Fruit fly (Drosophila melanogaster) whole organism, wandering third instar larva: ENCODE data around the gene gogo.

Experiments used
- Abd-B ChIP-seq: fragments of >200 bp; optimal IDR thresholded peaks from 2 replicates; lab custom pipeline; 2017; ENCODE audit warnings: missing biosample characterization, missing genetic modification characterization
- CG32264 ChIP-seq: fragments of 200-800 bp; sonication (Bioruptor generic); optimal IDR thresholded peaks from 2 replicates; lab custom pipeline; 2016; ENCODE audit warnings: missing biosample characterization, missing genetic modification characterization
- CG9705 ChIP-seq: fragments of 200-800 bp; sonication (Bioruptor generic); optimal IDR thresholded peaks from 2 replicates; lab custom pipeline; 2018; ENCODE audit warnings: missing biosample characterization, mild to moderate bottlenecking, missing genetic modification characterization
- Dfd ChIP-seq: fragments of >200 bp; optimal IDR thresholded peaks from 2 replicates; lab custom pipeline; 2017; ENCODE audit warnings: missing biosample characterization, missing genetic modification characterization
- Dif ChIP-seq: fragments of 200-275, 200-300 bp; sonication (Bioruptor generic); optimal IDR thresholded peaks from 2 replicates; lab custom pipeline; 2018; ENCODE audit warnings: missing biosample characterization, missing genetic modification characterization; ENCODE audit not compliant: partially characterized antibody
- GATAd ChIP-seq: sonication (Bioruptor generic); optimal IDR thresholded peaks from 2 replicates; lab custom pipeline; 2016; ENCODE audit warnings: missing biosample characterization, missing genetic modification characterization
- HLH106 ChIP-seq: fragments of 200-800 bp; optimal IDR thresholded peaks from 3 replicates; lab custom pipeline; 2019; ENCODE audit warnings: missing biosample characterization, mild to moderate bottlenecking, missing genetic modification characterization, moderate library complexity
- Hnf4 ChIP-seq: fragments of 200-800 bp; sonication (Bioruptor generic); optimal IDR thresholded peaks from 2 replicates; lab custom pipeline; 2016; ENCODE audit warnings: missing biosample characterization, mild to moderate bottlenecking, missing genetic modification characterization
- Hr78 ChIP-seq: fragments of >200 bp; optimal IDR thresholded peaks from 2 replicates; lab custom pipeline; 2017; ENCODE audit warnings: missing biosample characterization, missing genetic modification characterization
- Hr83 ChIP-seq: fragments of 200-300 bp; sonication (Bioruptor generic); optimal IDR thresholded peaks from 2 replicates; lab custom pipeline; 2016; ENCODE audit warnings: missing biosample characterization, mild to moderate bottlenecking, missing genetic modification characterization, moderate library complexity; ENCODE audit not compliant: poor library complexity, severe bottlenecking
- Jra ChIP-seq: sonication (Bioruptor generic); optimal IDR thresholded peaks from 2 replicates; lab custom pipeline; 2016; ENCODE audit warnings: missing biosample characterization, missing genetic modification characterization
- Myc ChIP-seq: fragments of >200 bp; optimal IDR thresholded peaks from 2 replicates; lab custom pipeline; 2017
- N ChIP-seq: fragments of >200 bp; optimal IDR thresholded peaks from 2 replicates; lab custom pipeline; 2018; ENCODE audit warnings: missing biosample characterization, missing external identifiers, missing genetic modification characterization
- OdsH ChIP-seq: fragments of 200-800 bp; sonication (Bioruptor generic); optimal IDR thresholded peaks from 2 replicates; lab custom pipeline; 2016; ENCODE audit warnings: missing biosample characterization, mild to moderate bottlenecking, missing genetic modification characterization
- Rel ChIP-seq, 2 experiments: fragments of 200-800 bp; sonication (Bioruptor generic) in 1 of 2; optimal IDR thresholded peaks; 2 replicates in 1 of 2; 3 replicates in 1 of 2; lab custom pipeline; 2016 to 2019; ENCODE audit warnings: mild to moderate bottlenecking in 2 of 2, missing biosample characterization in 2 of 2, missing genetic modification characterization in 2 of 2, moderate library complexity in 1 of 2
- Sp1 ChIP-seq: fragments of 200-800 bp; sonication (Bioruptor generic); optimal IDR thresholded peaks from 3 replicates; lab custom pipeline; 2019; ENCODE audit warnings: missing biosample characterization, mild to moderate bottlenecking, missing genetic modification characterization, moderate library complexity
- Vsx2 ChIP-seq: fragments of 200-300, 225-300 bp; sonication (Bioruptor generic); optimal IDR thresholded peaks from 2 replicates; lab custom pipeline; 2018; ENCODE audit warnings: missing biosample characterization, missing genetic modification characterization; ENCODE audit not compliant: partially characterized antibody
- br ChIP-seq: fragments of 200-800 bp; sonication (Bioruptor generic); optimal IDR thresholded peaks from 2 replicates; lab custom pipeline; 2016; ENCODE audit warnings: missing biosample characterization, missing genetic modification characterization
- brk ChIP-seq: fragments of 200-800 bp; sonication (Bioruptor generic); optimal IDR thresholded peaks from 2 replicates; lab custom pipeline; 2016; ENCODE audit warnings: missing biosample characterization, mild to moderate bottlenecking, missing genetic modification characterization
- dl ChIP-seq, 2 experiments: fragments of 175-275, 200-275 bp in 1 of 2; fragments of 200-275 bp in 1 of 2; sonication (Bioruptor generic); optimal IDR thresholded peaks; lab custom pipeline; 2018; ENCODE audit warnings: mild to moderate bottlenecking in 2 of 2, missing biosample characterization in 2 of 2, missing genetic modification characterization in 2 of 2, moderate library complexity in 2 of 2; ENCODE audit not compliant: partially characterized antibody in 2 of 2, insufficient read depth in 1 of 2
- dmrt93B ChIP-seq: fragments of 200-800 bp; sonication (Bioruptor generic); optimal IDR thresholded peaks from 2 replicates; lab custom pipeline; 2018; ENCODE audit warnings: missing biosample characterization, mild to moderate bottlenecking, missing genetic modification characterization
- dsf ChIP-seq: sonication (Bioruptor generic); optimal IDR thresholded peaks from 2 replicates; lab custom pipeline; 2016; ENCODE audit warnings: missing biosample characterization, missing genetic modification characterization, borderline replicate concordance
- ey ChIP-seq: fragments of 200-800 bp; sonication (Bioruptor generic); optimal IDR thresholded peaks from 2 replicates; lab custom pipeline; 2016; ENCODE audit warnings: missing biosample characterization, missing genetic modification characterization
- foxo ChIP-seq, 2 experiments: fragments of 200-800 bp; sonication (Bioruptor generic); optimal IDR thresholded peaks; 2 replicates in 1 of 2; 3 replicates in 1 of 2; lab custom pipeline; 2016 to 2017; ENCODE audit warnings: missing biosample characterization in 2 of 2, missing genetic modification characterization in 2 of 2
- fru ChIP-seq: fragments of 200-800 bp; sonication (Bioruptor generic); optimal IDR thresholded peaks from 3 replicates; lab custom pipeline; 2016; ENCODE audit warnings: missing biosample characterization, mild to moderate bottlenecking, missing genetic modification characterization
- h ChIP-seq: fragments of 200-800 bp; sonication (Bioruptor generic); optimal IDR thresholded peaks from 3 replicates; lab custom pipeline; 2016; ENCODE audit warnings: missing biosample characterization, mild to moderate bottlenecking, missing genetic modification characterization
- jim ChIP-seq: fragments of 175-275, 200-325 bp; sonication (Bioruptor generic); optimal IDR thresholded peaks from 2 replicates; lab custom pipeline; 2016; ENCODE audit warnings: missing biosample characterization, mild to moderate bottlenecking, missing genetic modification characterization
- lola ChIP-seq: fragments of >200 bp; optimal IDR thresholded peaks from 2 replicates; lab custom pipeline; 2017; ENCODE audit warnings: missing biosample characterization, missing genetic modification characterization
- pan ChIP-seq: fragments of >200 bp; optimal IDR thresholded peaks from 2 replicates; lab custom pipeline; 2017
- psq ChIP-seq: fragments of 200-800 bp; sonication (Bioruptor generic); optimal IDR thresholded peaks from 3 replicates; lab custom pipeline; 2017; ENCODE audit warnings: missing biosample characterization, mild to moderate bottlenecking, missing genetic modification characterization, moderate library complexity
- rgr ChIP-seq: fragments of 200-800 bp; sonication (Bioruptor generic); optimal IDR thresholded peaks from 3 replicates; lab custom pipeline; 2016; ENCODE audit warnings: missing biosample characterization, mild to moderate bottlenecking, missing genetic modification characterization
- sage ChIP-seq: fragments of 200-800 bp; sonication (Bioruptor generic); optimal IDR thresholded peaks from 2 replicates; lab custom pipeline; 2016; ENCODE audit warnings: missing biosample characterization, mild to moderate bottlenecking, missing genetic modification characterization
- sv ChIP-seq: fragments of 200-800 bp; sonication (Bioruptor generic); optimal IDR thresholded peaks from 3 replicates; lab custom pipeline; 2016; ENCODE audit warnings: missing biosample characterization, missing genetic modification characterization
- usp ChIP-seq: fragments of >200 bp; optimal IDR thresholded peaks from 2 replicates; lab custom pipeline; 2017; ENCODE audit warnings: missing biosample characterization, missing genetic modification characterization
- woc ChIP-seq: sonication (Bioruptor generic); optimal IDR thresholded peaks from 2 replicates; lab custom pipeline; 2016; ENCODE audit warnings: missing biosample characterization, mild to moderate bottlenecking, missing genetic modification characterization

The gogo gene

dm6 chr3L:20306142-20306541 is 11.2 kb upstream of the gogo start, which contains the start of gene CG32225:
TSS of gene CG32225 (minus strand) at chr3L:20306283.
- no peak for TF ChIP-seq foxo (GFP tag; optimal IDR thresholded peaks at IDR 0.05; lab: Kevin White, UChicago)
- TF ChIP-seq lola (GFP tag; lab: Kevin White, UChicago) = no peak
- no peak for TF ChIP-seq dsf (GFP tag; lab: Kevin White, UChicago)
- TF ChIP-seq Abd-B (GFP tag; lab: Kevin White, UChicago) = no peak
- no peak for TF ChIP-seq CG32264 (GFP tag; lab: Kevin White, UChicago)
- TF ChIP-seq brk (GFP tag; lab: Kevin White, UChicago) = no peak
- no peak for TF ChIP-seq dmrt93B (GFP tag; lab: Kevin White, UChicago)
- no peak for TF ChIP-seq fru (GFP tag; lab: Kevin White, UChicago)
- TF ChIP-seq Hr83 (GFP tag; lab: Kevin White, UChicago) = no peak
- no peak for TF ChIP-seq sage (GFP tag; lab: Kevin White, UChicago)
- no peak for TF ChIP-seq Dif (GFP tag; lab: Kevin White, UChicago)

DNA sequence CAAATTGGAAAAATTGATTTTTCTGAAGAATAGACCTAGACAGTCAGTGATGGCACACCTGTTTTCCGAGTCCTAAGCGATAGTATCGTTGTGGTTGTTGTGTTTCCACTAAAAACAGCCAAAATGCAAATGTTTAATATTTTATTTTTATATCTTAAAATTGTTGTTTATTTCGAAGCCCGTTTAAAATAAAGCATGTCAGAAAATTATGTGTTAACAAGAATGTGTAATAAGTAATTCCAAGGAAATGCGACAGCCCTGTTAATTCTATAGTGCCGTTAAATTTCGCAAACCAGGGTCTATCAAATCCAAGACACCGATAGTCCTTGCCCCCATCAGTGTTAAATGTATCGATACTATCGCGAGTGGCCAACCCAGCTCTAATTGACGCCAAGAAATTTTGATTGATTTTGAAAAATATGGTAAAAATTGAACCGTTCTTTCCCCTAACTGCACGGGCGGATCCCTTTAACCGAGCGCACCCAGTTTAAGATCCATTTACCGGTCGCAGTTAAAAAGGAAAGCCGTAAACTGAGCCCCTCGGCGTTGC is 7.2 kb upstream of the gogo start, which contains the start of gene Pex23:
Pex23 (minus strand) TSS at position 61 of the 550 bp plus-strand sequence.
- TF ChIP-seq Dfd = no peak
- peak; percentile 67 for TF ChIP-seq OdsH (GFP tag; lab: Kevin White, UChicago)
- peak; percentile 82 for TF ChIP-seq ey (GFP tag; lab: Kevin White, UChicago)
- no peak for TF ChIP-seq Hr78 (GFP tag; lab: Kevin White, UChicago)
- TF ChIP-seq foxo (GFP tag; optimal IDR thresholded peaks at IDR 0.05; lab: Kevin White, UChicago) = peak in 1 of 2 experiments; percentile 84
- peak; percentile 69 for TF ChIP-seq psq (GFP tag; lab: Kevin White, UChicago)
- no peak for TF ChIP-seq CG32264 (GFP tag; lab: Kevin White, UChicago)
- peak; percentile 86 for TF ChIP-seq h
- peak; percentile 58 for TF ChIP-seq Sp1 (GFP tag; lab: Kevin White, UChicago)
- no peak for TF ChIP-seq dmrt93B (GFP tag; lab: Kevin White, UChicago)
- TF ChIP-seq woc = peak; percentile 72
- no peak for TF ChIP-seq Rel (GFP tag; optimal IDR thresholded peaks at IDR 0.05; lab: Kevin White, UChicago)
- TF ChIP-seq Rel (tag; optimal IDR thresholded peaks at IDR 0.05; lab: Kevin White, UChicago) = peak; percentile 32
- peak; percentile 78 for TF ChIP-seq HLH106 (tag; lab: Kevin White, UChicago)
- peak; percentile 85 for TF ChIP-seq rgr (GFP tag; lab: Kevin White, UChicago)
- TF ChIP-seq usp (GFP tag; lab: Kevin White, UChicago) = no peak
- peak; percentile 68 for TF ChIP-seq Hr83 (GFP tag; lab: Kevin White, UChicago)
- TF ChIP-seq Myc (lab: Kevin White, UChicago) = peak; percentile 26
- peak; percentile 70 for TF ChIP-seq GATAd
- no peak for TF ChIP-seq dl (GFP tag; optimal IDR thresholded peaks at IDR 0.05; lab: Kevin White, UChicago; ENCODE audit: insufficient read depth in 1 of 2, partially characterized antibody in 2 of 2)
- TF ChIP-seq CG9705 (GFP tag; lab: Kevin White, UChicago) = peak; percentile 58
- peak; percentile 45 for TF ChIP-seq sage (GFP tag; lab: Kevin White, UChicago)
- peak; percentile 87 for TF ChIP-seq fru (GFP tag; lab: Kevin White, UChicago)
- TF ChIP-seq Jra (GFP tag; lab: Kevin White, UChicago) = peak; percentile 84
- peak; percentile 83 for TF ChIP-seq sv
- peak; percentile 84 for TF ChIP-seq dsf (GFP tag; lab: Kevin White, UChicago)

DNA sequence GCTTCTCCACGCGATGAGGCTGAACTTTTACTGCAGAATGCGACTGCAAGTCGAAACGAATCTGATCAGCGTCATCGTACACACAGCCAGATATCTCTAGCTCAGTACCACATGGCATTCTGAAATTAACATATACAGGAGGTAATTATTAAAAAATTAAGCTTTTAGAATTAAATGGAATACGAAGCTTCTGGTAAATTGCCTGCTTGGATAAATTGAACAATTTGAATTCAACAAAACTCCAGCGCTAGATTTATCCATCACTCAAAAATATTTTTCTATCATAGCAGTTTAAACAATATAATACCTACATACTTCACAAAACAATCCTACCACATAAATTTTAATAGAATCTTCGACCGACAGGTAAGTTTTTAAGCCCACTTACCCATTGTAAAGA is 4.2 kb upstream of the gogo start, which contains the start of gene SCCRO4:
SCCRO4 (plus strand) TSS at position 301 of the 400 bp plus-strand sequence.
- no peak for TF ChIP-seq br (GFP tag; lab: Kevin White, UChicago)
- TF ChIP-seq Myc (lab: Kevin White, UChicago) = no peak
- TF ChIP-seq sage (GFP tag; lab: Kevin White, UChicago) = no peak
- TF ChIP-seq woc = no peak
- no peak for TF ChIP-seq dmrt93B (GFP tag; lab: Kevin White, UChicago)
- no peak for TF ChIP-seq Hr83 (GFP tag; lab: Kevin White, UChicago)
- no peak for TF ChIP-seq pan (lab: Kevin White, UChicago)
- no peak for TF ChIP-seq h
- no peak for TF ChIP-seq CG32264 (GFP tag; lab: Kevin White, UChicago)
- no peak for TF ChIP-seq fru (GFP tag; lab: Kevin White, UChicago)
- no peak for TF ChIP-seq CG9705 (GFP tag; lab: Kevin White, UChicago)
- no peak for TF ChIP-seq Dif (GFP tag; lab: Kevin White, UChicago)
- TF ChIP-seq jim (GFP tag; lab: Kevin White, UChicago) = no peak
- TF ChIP-seq Vsx2 = no peak
- TF ChIP-seq ey (GFP tag; lab: Kevin White, UChicago) = no peak
- no peak for TF ChIP-seq Hnf4
- no peak for TF ChIP-seq N (GFP tag; lab: Kevin White, UChicago)
